Worm (Caenorhabditis elegans) whole organism, L2 larva: ENCODE results near the gene Y44A6D.3.

Experiments
- R02D3.7 ChIP-seq: fragments of 150-350 bp; optimal IDR thresholded peaks from 2 replicates; lab custom pipeline; 2014; ENCODE audit warnings: missing biosample characterization, missing genetic modification characterization
- alr-1 ChIP-seq: fragments of 150-350 bp; optimal IDR thresholded peaks from 2 replicates; lab custom pipeline; 2014; ENCODE audit warnings: missing biosample characterization, missing genetic modification characterization
- aly-2 ChIP-seq: fragments of 150-350 bp; optimal IDR thresholded peaks from 2 replicates; lab custom pipeline; 2014; ENCODE audit warnings: missing biosample characterization, missing genetic modification characterization
- ama-1 ChIP-seq: fragments of 150-350 bp; optimal IDR thresholded peaks from 2 replicates; lab custom pipeline; 2018; ENCODE audit warnings: inconsistent platforms
- fos-1 ChIP-seq: fragments of 150-350 bp; optimal IDR thresholded peaks from 2 replicates; lab custom pipeline; 2014; ENCODE audit warnings: missing biosample characterization, missing genetic modification characterization
- nhr-11 ChIP-seq: fragments of 150-350 bp; optimal IDR thresholded peaks from 2 replicates; lab custom pipeline; 2014; ENCODE audit warnings: missing biosample characterization, missing genetic modification characterization
- snpc-4 ChIP-seq: fragments of 150-350 bp; optimal IDR thresholded peaks from 2 replicates; lab custom pipeline; 2014; ENCODE audit warnings: missing biosample characterization, missing genetic modification characterization
- unc-62 ChIP-seq: fragments of 150-350 bp; optimal IDR thresholded peaks from 2 replicates; lab custom pipeline; 2014; ENCODE audit warnings: missing biosample characterization, missing genetic modification reagents, missing genetic modification characterization
- zag-1 ChIP-seq: fragments of 150-350 bp; optimal IDR thresholded peaks from 2 replicates; lab custom pipeline; 2014; ENCODE audit warnings: missing biosample characterization, missing genetic modification characterization
- ztf-11 ChIP-seq: sonication (generic microtip); optimal IDR thresholded peaks from 2 replicates; lab custom pipeline; 2017; ENCODE audit warnings: missing biosample characterization, missing genetic modification characterization

- TF ChIP-seq fos-1 (tag; lab: Kevin White, UChicago), result peak; percentile 97
- no peak for TF ChIP-seq aly-2 (tag; lab: Kevin White, UChicago)
- TF ChIP-seq ztf-11 (tag; lab: Kevin White, UChicago), result no peak
- no peak for TF ChIP-seq ama-1
- no peak for TF ChIP-seq R02D3.7 (tag; lab: Kevin White, UChicago)
- no peak for TF ChIP-seq unc-62 (GFP tag; lab: Kevin White, UChicago)
- TF ChIP-seq nhr-11, result no peak
- no peak for TF ChIP-seq zag-1 (tag; lab: Kevin White, UChicago)
- no peak for TF ChIP-seq snpc-4
- no peak for TF ChIP-seq alr-1 (tag; lab: Kevin White, UChicago)
These were observed 39.6 kb downstream of the Y44A6D.3 start, which contains the start of gene pha-4 for ce11 chrV:20752609-20753102.
